Fruit fly (Drosophila melanogaster): ENCODE data around the gene CG6026.

CG6026 gene

DNA sequence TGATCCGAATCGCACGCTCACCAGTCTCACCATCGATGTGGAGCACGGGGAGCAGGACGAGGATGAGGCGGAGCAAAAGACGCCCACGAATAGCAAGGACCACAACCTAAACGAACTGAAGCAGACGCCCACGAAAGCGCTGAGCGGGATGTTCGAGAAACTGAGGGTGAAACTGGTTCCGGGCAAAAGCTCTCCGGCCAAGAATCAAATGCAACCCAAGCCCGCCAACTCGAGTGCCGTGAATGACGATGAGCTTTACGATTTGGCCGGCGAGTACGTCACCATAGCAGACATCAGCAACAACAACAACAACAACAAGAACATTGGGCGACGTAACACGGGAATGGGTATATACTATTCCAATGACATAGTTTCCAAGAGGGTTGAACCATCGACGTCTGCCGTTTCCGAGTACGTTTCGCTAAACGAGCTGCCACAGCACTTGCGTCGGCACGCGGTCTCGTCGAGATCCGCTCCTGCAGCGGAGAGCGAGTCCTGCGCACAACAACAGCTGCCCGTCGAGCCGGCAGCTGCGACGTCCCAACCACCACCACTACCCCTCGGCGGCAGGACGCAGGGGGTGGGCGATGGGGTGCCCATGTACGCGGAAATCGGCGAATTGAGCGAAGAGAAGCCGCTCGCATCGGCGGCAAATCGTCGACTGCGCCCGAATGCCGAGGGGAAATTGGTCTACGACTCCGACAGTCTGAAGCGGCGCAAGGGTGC lies 15.9 kb upstream of the CG6026 start (continued):
- TF ChIP-seq pita (GFP tag; optimal IDR thresholded peaks at IDR 0.05) = peak; percentile 18
- no peak for TF ChIP-seq CG14710 (tag; optimal IDR thresholded peaks at IDR 0.05)
- TF ChIP-seq repo (GFP tag; optimal IDR thresholded peaks at IDR 0.05) = no peak
- TF ChIP-seq CG30020 (tag; optimal IDR thresholded peaks at IDR 0.05) = no peak
- no peak for TF ChIP-seq lab (GFP tag; optimal IDR thresholded peaks at IDR 0.05)
- peak; percentile 83 for TF ChIP-seq CG10431 (GFP tag; optimal IDR thresholded peaks at IDR 0.05)
- TF ChIP-seq CG18262 (tag; optimal IDR thresholded peaks at IDR 0.05) = no peak
- no peak for TF ChIP-seq CG13775 (GFP tag; optimal IDR thresholded peaks at IDR 0.05)
- peak; percentile 80 for TF ChIP-seq pros (GFP tag; optimal IDR thresholded peaks at IDR 0.05)
- TF ChIP-seq dan (GFP tag; IDR thresholded peaks at IDR 0.05) = no peak
- TF ChIP-seq CG1529 (GFP tag; optimal IDR thresholded peaks at IDR 0.05) = no peak
- no peak for TF ChIP-seq lov (optimal IDR thresholded peaks at IDR 0.05)
- TF ChIP-seq lov (GFP tag; IDR thresholded peaks at IDR 0.05) = no peak
- TF ChIP-seq CG5245 (GFP tag; optimal IDR thresholded peaks at IDR 0.05) = no peak
- TF ChIP-seq ken (GFP tag; IDR thresholded peaks at IDR 0.05) = no peak
- TF ChIP-seq CG2120 (GFP tag; optimal IDR thresholded peaks at IDR 0.05) = no peak
- TF ChIP-seq CG11695 (GFP tag; IDR thresholded peaks at IDR 0.05) = no peak
- no peak for TF ChIP-seq CG1233 (GFP tag; optimal IDR thresholded peaks at IDR 0.05)
- no peak for TF ChIP-seq dmrt11E (tag; optimal IDR thresholded peaks at IDR 0.05)
- no peak for TF ChIP-seq CG32767 (GFP tag; IDR thresholded peaks at IDR 0.05)
- TF ChIP-seq shn (GFP tag; optimal IDR thresholded peaks at IDR 0.05) = no peak
- no peak for TF ChIP-seq CG12391 (tag; optimal IDR thresholded peaks at IDR 0.05)
- no peak for TF ChIP-seq HLHmδ (GFP tag; optimal IDR thresholded peaks at IDR 0.05)
- no peak for TF ChIP-seq Ssrp (tag; optimal IDR thresholded peaks at IDR 0.05)
- no peak for TF ChIP-seq sens-2 (GFP tag; IDR thresholded peaks at IDR 0.05)
- TF ChIP-seq CG4424 (GFP tag; optimal IDR thresholded peaks at IDR 0.05) = no peak
- TF ChIP-seq CG6854 (GFP tag; optimal IDR thresholded peaks at IDR 0.05) = no peak
- TF ChIP-seq CG3726 (GFP tag; IDR thresholded peaks at IDR 0.05) = no peak
- TF ChIP-seq Fer1 (GFP tag; optimal IDR thresholded peaks at IDR 0.05) = peak; percentile 10
- no peak for TF ChIP-seq fru (optimal IDR thresholded peaks at IDR 0.05)
- TF ChIP-seq CG9215 (GFP tag; IDR thresholded peaks at IDR 0.05) = no peak
- TF ChIP-seq Atf6 (GFP tag; IDR thresholded peaks at IDR 0.05) = no peak
- no peak for TF ChIP-seq Chrac-16 (GFP tag; optimal IDR thresholded peaks at IDR 0.05)
- peak; percentile 34; the same call in 1 of the 2 replicates for TF ChIP-seq Bgb (GFP tag; IDR thresholded peaks at IDR 0.05; ENCODE audit: partially characterized antibody)
- no peak for TF ChIP-seq chn (GFP tag; optimal IDR thresholded peaks at IDR 0.05)
- TF ChIP-seq CG5180 (GFP tag; optimal IDR thresholded peaks at IDR 0.05) = no peak
- no peak for TF ChIP-seq CG9727 (GFP tag; optimal IDR thresholded peaks at IDR 0.05)
- no peak for TF ChIP-seq gcm (GFP tag; optimal IDR thresholded peaks at IDR 0.05)
- no peak for TF ChIP-seq esg (GFP tag; conservative IDR thresholded peaks at IDR 0.05)
- TF ChIP-seq CG8478 (optimal IDR thresholded peaks at IDR 0.05) = no peak
- TF ChIP-seq crol (GFP tag; IDR thresholded peaks at IDR 0.05) = peak; percentile 82
- peak; percentile 64 for TF ChIP-seq E2f2 (GFP tag; IDR thresholded peaks at IDR 0.05)
- TF ChIP-seq sima (GFP tag; optimal IDR thresholded peaks at IDR 0.05) = no peak
- TF ChIP-seq Hr39 (optimal IDR thresholded peaks at IDR 0.05) = no peak
- no peak for TF ChIP-seq tna (GFP tag; IDR thresholded peaks at IDR 0.05; ENCODE audit: partially characterized antibody)
- TF ChIP-seq CG10462 (GFP tag; optimal IDR thresholded peaks at IDR 0.05) = no peak
- no peak for TF ChIP-seq her (GFP tag; optimal IDR thresholded peaks at IDR 0.05)
- no peak for TF ChIP-seq D19B (GFP tag; optimal IDR thresholded peaks at IDR 0.05)
- no peak for TF ChIP-seq D (optimal IDR thresholded peaks at IDR 0.05)
- TF ChIP-seq D (GFP tag; optimal IDR thresholded peaks at IDR 0.05) = no peak
- TF ChIP-seq NC2α (GFP tag; optimal IDR thresholded peaks at IDR 0.05) = no peak
- no peak for TF ChIP-seq ems (GFP tag; optimal IDR thresholded peaks at IDR 0.05)
- peak; percentile 97 for TF ChIP-seq Deaf1 (tag; optimal IDR thresholded peaks at IDR 0.05)
